Fruit fly (Drosophila melanogaster): ENCODE measurements around the gene spi.
A peak's percentile ranks its signal among the peaks of the same experiment; 100 is the strongest.

spi gene

dm6 chr2L:19572496-19573317, 4.4 kb downstream of the spi start (continued):
- peak; percentile 86 to 94 for TF ChIP-seq Trl (optimal IDR thresholded peaks at IDR 0.05)
- TF ChIP-seq Trl (GFP tag; optimal IDR thresholded peaks at IDR 0.05), result peak; percentile 55
- TF ChIP-seq CG2202 (tag; optimal IDR thresholded peaks at IDR 0.05), result peak; percentile 42
- peak; percentile 48 for TF ChIP-seq CG9817 (tag; optimal IDR thresholded peaks at IDR 0.05)
- TF ChIP-seq exex (tag; optimal IDR thresholded peaks at IDR 0.05), result peak; percentile 27
- TF ChIP-seq pnt (GFP tag; optimal IDR thresholded peaks at IDR 0.05), result peak; percentile 22
- TF ChIP-seq CG1603 (tag; optimal IDR thresholded peaks at IDR 0.05), result peak; percentile 62
- TF ChIP-seq CG12236 (GFP tag; optimal IDR thresholded peaks at IDR 0.05), result peak; percentile 30
- peak; percentile 75 for TF ChIP-seq CoRest (tag; optimal IDR thresholded peaks at IDR 0.05)
- TF ChIP-seq phol (tag; optimal IDR thresholded peaks at IDR 0.05), result peak; percentile 62
- peak; percentile 27 for TF ChIP-seq Side (GFP tag; optimal IDR thresholded peaks at IDR 0.05)
- peak; percentile 76 for TF ChIP-seq CG7839 (tag; optimal IDR thresholded peaks at IDR 0.05)
- TF ChIP-seq Aef1 (GFP tag; IDR thresholded peaks at IDR 0.05), result peak; percentile 65
- TF ChIP-seq wor (GFP tag; IDR thresholded peaks at IDR 0.05), result no peak
- TF ChIP-seq Nf-YB (GFP tag; optimal IDR thresholded peaks at IDR 0.05), result peak; percentile 52
- TF ChIP-seq Antp (GFP tag; optimal IDR thresholded peaks at IDR 0.05), result no peak
- no peak for TF ChIP-seq Lhr (GFP tag; optimal IDR thresholded peaks at IDR 0.05)
- TF ChIP-seq PHDP (tag; optimal IDR thresholded peaks at IDR 0.05), result peak; percentile 78
- TF ChIP-seq Oaz (GFP tag; IDR thresholded peaks at IDR 0.05), result no peak
- no peak for TF ChIP-seq inv (GFP tag; IDR thresholded peaks at IDR 0.05; ENCODE audit: partially characterized antibody)
- peak; percentile 66 for TF ChIP-seq Fer3 (tag; optimal IDR thresholded peaks at IDR 0.05)
- TF ChIP-seq trem (tag; optimal IDR thresholded peaks at IDR 0.05), result peak; percentile 27
- TF ChIP-seq CG6272 (GFP tag; IDR thresholded peaks at IDR 0.05), result no peak
- no peak for TF ChIP-seq unc-4 (GFP tag; IDR thresholded peaks at IDR 0.05; ENCODE audit: partially characterized antibody)
- peak; percentile 46 for TF ChIP-seq Nf-YC (tag; optimal IDR thresholded peaks at IDR 0.05)
- TF ChIP-seq Asciz (GFP tag; optimal IDR thresholded peaks at IDR 0.05), result peak; percentile 26
- peak; percentile 77 for TF ChIP-seq CG18262 (tag; optimal IDR thresholded peaks at IDR 0.05)
- peak in 1 of 2 experiments; percentile 62 for TF ChIP-seq pan (optimal IDR thresholded peaks at IDR 0.05)
- no peak for TF ChIP-seq pan (GFP tag; optimal IDR thresholded peaks at IDR 0.05 in 1 of 2, IDR thresholded peaks at IDR 0.05 in 1 of 2)
- peak; percentile 53; the same call in 1 of the 2 replicates for TF ChIP-seq chm (GFP tag; IDR thresholded peaks at IDR 0.05)
- TF ChIP-seq CG15073 (GFP tag; optimal IDR thresholded peaks at IDR 0.05), result no peak
- TF ChIP-seq Bgb (GFP tag; IDR thresholded peaks at IDR 0.05; ENCODE audit: partially characterized antibody), result no peak
- TF ChIP-seq CG2875 (GFP tag; optimal IDR thresholded peaks at IDR 0.05), result peak; percentile 19
- peak; percentile 56 for TF ChIP-seq esg (GFP tag; conservative IDR thresholded peaks at IDR 0.05)
- peak; percentile 53 for TF ChIP-seq CG12219 (GFP tag; optimal IDR thresholded peaks at IDR 0.05)
- TF ChIP-seq Max (GFP tag; optimal IDR thresholded peaks at IDR 0.05), result peak; percentile 57
- no peak for TF ChIP-seq C15 (GFP tag; IDR thresholded peaks at IDR 0.05)
- TF ChIP-seq ato (GFP tag; IDR thresholded peaks at IDR 0.05; ENCODE audit: partially characterized antibody), result no peak
- TF ChIP-seq CG10267 (tag; optimal IDR thresholded peaks at IDR 0.05), result peak; percentile 53
- TF ChIP-seq CG3163 (GFP tag; optimal IDR thresholded peaks at IDR 0.05), result no peak
- TF ChIP-seq CG10654 (GFP tag; optimal IDR thresholded peaks at IDR 0.05), result peak; percentile 1
- TF ChIP-seq dm (GFP tag; optimal IDR thresholded peaks at IDR 0.05), result no peak
- TF ChIP-seq Dad (GFP tag; optimal IDR thresholded peaks at IDR 0.05), result peak; percentile 37
- TF ChIP-seq CG11696 (GFP tag; IDR thresholded peaks at IDR 0.05), result no peak
- TF ChIP-seq CG8765 (GFP tag; IDR thresholded peaks at IDR 0.05), result peak; percentile 37; the same call in 1 of the 2 replicates
